Fruit fly (Drosophila melanogaster): ENCODE results near the gene Wdr37.

Wdr37 gene

DNA sequence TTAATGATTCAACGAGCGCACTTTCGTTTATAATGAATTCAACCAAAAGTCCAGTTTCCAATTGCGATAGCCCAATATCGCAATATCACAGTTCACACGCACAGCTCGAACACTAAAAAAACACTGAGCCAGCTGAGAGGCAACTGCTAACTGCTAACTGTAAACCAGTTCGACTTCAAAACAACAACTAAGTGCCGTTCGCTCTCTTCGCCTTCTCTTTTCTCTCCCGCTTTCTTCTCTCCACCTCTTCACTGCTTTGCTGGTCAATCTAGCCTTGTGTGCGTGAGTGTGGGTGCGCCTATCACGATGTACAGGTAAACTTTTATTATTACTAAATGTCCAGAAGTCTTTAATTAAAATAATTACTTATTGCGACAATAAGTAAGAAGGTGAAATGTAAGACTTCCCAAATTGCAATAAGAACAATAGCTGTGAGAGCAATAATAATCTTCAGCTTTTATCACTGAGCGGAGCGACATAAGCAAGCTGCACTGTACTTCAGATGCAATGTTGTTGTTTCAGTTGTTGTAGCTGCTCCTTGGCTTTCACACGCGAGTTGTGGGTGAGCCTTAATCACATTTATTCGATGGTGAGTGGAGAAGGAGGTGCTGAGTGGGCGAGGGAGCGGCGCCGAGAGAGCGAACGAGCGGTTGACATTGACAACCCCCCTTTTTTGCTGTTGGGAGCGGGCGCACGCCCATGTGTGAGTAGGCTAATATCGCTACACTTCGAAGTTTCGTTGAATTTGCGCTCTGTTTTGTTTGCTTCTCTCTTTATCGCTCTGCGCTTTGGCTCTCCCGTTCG is 5.5 kb downstream of the Wdr37 start, which contains the start of gene Vti1b (continued):
- peak; percentile 92 to 95 for TF ChIP-seq Hr51 (GFP tag; optimal IDR thresholded peaks at IDR 0.05)
- TF ChIP-seq chif (GFP tag; optimal IDR thresholded peaks at IDR 0.05) = peak; percentile 93 to 97
- TF ChIP-seq nerfin-2 (GFP tag; IDR thresholded peaks at IDR 0.05; ENCODE audit: partially characterized antibody) = no peak
- peak; percentile 70 for TF ChIP-seq CG7271 (tag; optimal IDR thresholded peaks at IDR 0.05)
- no peak for TF ChIP-seq pita (GFP tag; optimal IDR thresholded peaks at IDR 0.05)
- TF ChIP-seq CG4328 (GFP tag; optimal IDR thresholded peaks at IDR 0.05) = peak; percentile 72
- no peak for TF ChIP-seq cad (GFP tag; optimal IDR thresholded peaks at IDR 0.05)
- peak; percentile 88 for TF ChIP-seq CG11247 (GFP tag; IDR thresholded peaks at IDR 0.05)
- TF ChIP-seq pum (GFP tag; optimal IDR thresholded peaks at IDR 0.05) = peak; percentile 93
- peak; percentile 78 for TF ChIP-seq HmgD (GFP tag; optimal IDR thresholded peaks at IDR 0.05)
- TF ChIP-seq schlank (tag; optimal IDR thresholded peaks at IDR 0.05) = peak; percentile 9
- TF ChIP-seq GATAe (GFP tag; conservative IDR thresholded peaks at IDR 0.05) = peak; percentile 71
- TF ChIP-seq BtbVII (GFP tag; optimal IDR thresholded peaks at IDR 0.05) = peak; percentile 90
- peak; percentile 93 for TF ChIP-seq CG11456 (GFP tag; IDR thresholded peaks at IDR 0.05)
- peak; percentile 92 for TF ChIP-seq Ada2b (GFP tag; IDR thresholded peaks at IDR 0.05)
- peak; percentile 98 for TF ChIP-seq oc (tag; optimal IDR thresholded peaks at IDR 0.05)
- peak; percentile 74; the same call in 1 of the 2 replicates for TF ChIP-seq rib (GFP tag; IDR thresholded peaks at IDR 0.05)
- TF ChIP-seq slou (GFP tag; optimal IDR thresholded peaks at IDR 0.05) = peak; percentile 72
- peak; percentile 94 for TF ChIP-seq CG16815 (GFP tag; optimal IDR thresholded peaks at IDR 0.05)
- peak; percentile 82 for TF ChIP-seq Hand (GFP tag; optimal IDR thresholded peaks at IDR 0.05)
- TF ChIP-seq CG18476 (GFP tag; optimal IDR thresholded peaks at IDR 0.05) = peak; percentile 91
- TF ChIP-seq Fer3 (tag; optimal IDR thresholded peaks at IDR 0.05) = peak; percentile 93
- peak; percentile 94 for TF ChIP-seq Ssrp (tag; optimal IDR thresholded peaks at IDR 0.05)
- TF ChIP-seq CG4282 (GFP tag; optimal IDR thresholded peaks at IDR 0.05) = peak; percentile 74
- TF ChIP-seq sug (tag; optimal IDR thresholded peaks at IDR 0.05) = peak; percentile 80
- TF ChIP-seq CG43689 (GFP tag; IDR thresholded peaks at IDR 0.05) = peak; percentile 69
- peak; percentile 87 to 94 for TF ChIP-seq Trl (optimal IDR thresholded peaks at IDR 0.05)
- peak; percentile 82 for TF ChIP-seq Trl (GFP tag; optimal IDR thresholded peaks at IDR 0.05)
- TF ChIP-seq CG12104 (GFP tag; optimal IDR thresholded peaks at IDR 0.05) = peak; percentile 88
- peak; percentile 96 for TF ChIP-seq Chrac-16 (GFP tag; optimal IDR thresholded peaks at IDR 0.05)
- peak; percentile 90 for TF ChIP-seq gsb-n (tag; optimal IDR thresholded peaks at IDR 0.05)
- TF ChIP-seq CG10366 (GFP tag; IDR thresholded peaks at IDR 0.05) = peak; percentile 94
- TF ChIP-seq Neu2 (GFP tag; optimal IDR thresholded peaks at IDR 0.05; ENCODE audit: borderline replicate concordance) = peak; percentile 41
- TF ChIP-seq CG6791 (GFP tag; IDR thresholded peaks at IDR 0.05; ENCODE audit: partially characterized antibody) = no peak
- peak; percentile 89 for TF ChIP-seq CG13123 (GFP tag; optimal IDR thresholded peaks at IDR 0.05)
- TF ChIP-seq caup (GFP tag; optimal IDR thresholded peaks at IDR 0.05; ENCODE audit: severe bottlenecking) = peak; percentile 92
- TF ChIP-seq CG9609 (GFP tag; optimal IDR thresholded peaks at IDR 0.05) = peak; percentile 91
- TF ChIP-seq pho (GFP tag; optimal IDR thresholded peaks at IDR 0.05) = peak; percentile 91
- TF ChIP-seq CG9797 (GFP tag; optimal IDR thresholded peaks at IDR 0.05) = peak; percentile 43
- peak; percentile 86 for TF ChIP-seq CG11398 (GFP tag; optimal IDR thresholded peaks at IDR 0.05)
- TF ChIP-seq fru (optimal IDR thresholded peaks at IDR 0.05) = no peak
- TF ChIP-seq Rx (GFP tag; IDR thresholded peaks at IDR 0.05) = peak; percentile 87
- TF ChIP-seq pros (GFP tag; optimal IDR thresholded peaks at IDR 0.05) = peak; percentile 95
- TF ChIP-seq CG4854 (GFP tag; optimal IDR thresholded peaks at IDR 0.05) = peak; percentile 90
- TF ChIP-seq unpg (GFP tag; optimal IDR thresholded peaks at IDR 0.05) = peak; percentile 93
- TF ChIP-seq Adf1 (GFP tag; IDR thresholded peaks at IDR 0.05) = peak; percentile 65
- TF ChIP-seq aop (GFP tag; IDR thresholded peaks at IDR 0.05) = peak; percentile 89
- peak; percentile 88 for TF ChIP-seq CG7987 (GFP tag; optimal IDR thresholded peaks at IDR 0.05)
- TF ChIP-seq sim (GFP tag; IDR thresholded peaks at IDR 0.05) = peak; percentile 73
- no peak for TF ChIP-seq eve (GFP tag; optimal IDR thresholded peaks at IDR 0.05)
